Worm (Caenorhabditis elegans): ENCODE data around the gene btb-20.

btb-20 gene

ce11 chrII:14550613-14551012 is 27.3 kb upstream of the btb-20 start, which contains the start of gene nlp-41:
Gene nlp-41, plus strand, starts transcription at chrII:14550913.
- TF ChIP-seq C08G9.2 (tag; optimal IDR thresholded peaks at IDR 0.05) = no peak
- no peak for TF ChIP-seq K09A11.1 (tag; optimal IDR thresholded peaks at IDR 0.05; ENCODE audit: insufficient read depth)
- no peak for TF ChIP-seq pros-1 (tag; optimal IDR thresholded peaks at IDR 0.05)
- TF ChIP-seq ceh-45 (GFP tag; IDR thresholded peaks at IDR 0.05) = no peak
- no peak for TF ChIP-seq mec-3 (tag; optimal IDR thresholded peaks at IDR 0.05; ENCODE audit: borderline replicate concordance)
- no peak for TF ChIP-seq nfya-1 (tag; optimal IDR thresholded peaks at IDR 0.05)
- no peak for TF ChIP-seq ceh-2 (tag; optimal IDR thresholded peaks at IDR 0.05)
- no peak for TF ChIP-seq fkh-10 (GFP tag; optimal IDR thresholded peaks at IDR 0.05)
- TF ChIP-seq ceh-30 (tag; optimal IDR thresholded peaks at IDR 0.05) = no peak
- no peak for TF ChIP-seq odd-2 (tag; optimal IDR thresholded peaks at IDR 0.05)
- TF ChIP-seq sox-2 (GFP tag; IDR thresholded peaks at IDR 0.05) = no peak
- TF ChIP-seq hlh-15 (tag; optimal IDR thresholded peaks at IDR 0.05) = no peak
- TF ChIP-seq fax-1 (tag; optimal IDR thresholded peaks at IDR 0.05) = no peak
- TF ChIP-seq ref-2 (tag; optimal IDR thresholded peaks at IDR 0.05) = no peak
- no peak for TF ChIP-seq ttx-3 (tag; optimal IDR thresholded peaks at IDR 0.05)
- no peak for TF ChIP-seq K02D7.2 (tag; optimal IDR thresholded peaks at IDR 0.05)
- TF ChIP-seq tbx-7 (tag; optimal IDR thresholded peaks at IDR 0.05) = no peak

- no peak for TF ChIP-seq F13H6.1 (tag; optimal IDR thresholded peaks at IDR 0.05)
- TF ChIP-seq ceh-18 (tag; optimal IDR thresholded peaks at IDR 0.05) = no peak
- no peak for TF ChIP-seq tbx-7 (tag; optimal IDR thresholded peaks at IDR 0.05)
- TF ChIP-seq Y22D7AL.16 (tag; optimal IDR thresholded peaks at IDR 0.05) = no peak
Measured at ce11 chrII:14548691-14549090, 25.4 kb upstream of the btb-20 start, which contains the start of gene gcy-29. Gene gcy-29, minus strand, starts transcription at chrII:14548791.

ce11 chrII:14540551-14540950 is 17.2 kb upstream of the btb-20 start:
- TF ChIP-seq elt-2 (tag; optimal IDR thresholded peaks at IDR 0.05) (peak; percentile 44), mec-3 (tag; optimal IDR thresholded peaks at IDR 0.05; ENCODE audit: borderline replicate concordance) (no peak)

- TF ChIP-seq ceh-22 (tag; optimal IDR thresholded peaks at IDR 0.05) (no peak), ahr-1 (tag; optimal IDR thresholded peaks at IDR 0.05) (no peak), ets-4 (tag; optimal IDR thresholded peaks at IDR 0.05) (no peak), pros-1 (tag; optimal IDR thresholded peaks at IDR 0.05) (no peak), che-1 (tag; optimal IDR thresholded peaks at IDR 0.05) (no peak), lim-6 (tag; optimal IDR thresholded peaks at IDR 0.05) (no peak), K09A11.1 (tag; optimal IDR thresholded peaks at IDR 0.05; ENCODE audit: insufficient read depth) (no peak), unc-3 (GFP tag; conservative IDR thresholded peaks at IDR 0.05) (no peak), unc-3 (tag; optimal IDR thresholded peaks at IDR 0.05) (no peak), fkh-6 (tag; optimal IDR thresholded peaks at IDR 0.05) (no peak), mec-3 (tag; optimal IDR thresholded peaks at IDR 0.05; ENCODE audit: borderline replicate concordance) (no peak), ref-2 (tag; optimal IDR thresholded peaks at IDR 0.05) (no peak), hlh-13 (GFP tag; optimal IDR thresholded peaks at IDR 0.05) (no peak), madf-2 (tag; optimal IDR thresholded peaks at IDR 0.05) (no peak), ceh-14 (tag; optimal IDR thresholded peaks at IDR 0.05) (no peak)
Measured at ce11 chrII:14537728-14538127, 14.4 kb upstream of the btb-20 start, which contains the start of the genes clec-147 and C04H5.7. Gene clec-147, minus strand, starts transcription at chrII:14537828. Gene C04H5.7, plus strand, starts transcription at chrII:14537946.

ce11 chrII:14534000-14534399 is 10.7 kb upstream of the btb-20 start, which contains the start of gene C04H5.1:
Gene C04H5.1, plus strand, starts transcription at chrII:14534300.
- TF ChIP-seq unc-86 (tag; optimal IDR thresholded peaks at IDR 0.05) (no peak), sox-4 (tag; optimal IDR thresholded peaks at IDR 0.05) (no peak), Y22D7AL.16 (tag; optimal IDR thresholded peaks at IDR 0.05) (no peak), che-1 (tag; optimal IDR thresholded peaks at IDR 0.05) (no peak), ceh-48 (tag; optimal IDR thresholded peaks at IDR 0.05) (no peak), C08G9.2 (tag; optimal IDR thresholded peaks at IDR 0.05) (no peak), ceh-18 (tag; optimal IDR thresholded peaks at IDR 0.05) (no peak), K09A11.1 (tag; optimal IDR thresholded peaks at IDR 0.05; ENCODE audit: insufficient read depth) (no peak), ttx-3 (tag; optimal IDR thresholded peaks at IDR 0.05) (no peak), C38D4.7 (GFP tag; optimal IDR thresholded peaks at IDR 0.05) (no peak)
